Worm (Caenorhabditis elegans): Measurements from ENCODE around the gene C02F5.2.

ce11 chrIII:8263377-8263776 lies 14.0 kb downstream of the C02F5.2 start, which contains the start of gene col-91:
- no peak for TF ChIP-seq C16A3.4 (tag; optimal IDR thresholded peaks at IDR 0.05)
- TF ChIP-seq Y116A8C.19 (tag; optimal IDR thresholded peaks at IDR 0.05; ENCODE audit: borderline replicate concordance) = no peak
- no peak for TF ChIP-seq unc-62 (GFP tag; optimal IDR thresholded peaks at IDR 0.05)
- no peak for TF ChIP-seq ama-1 (optimal IDR thresholded peaks at IDR 0.05)
- no peak for TF ChIP-seq zag-1 (tag; optimal IDR thresholded peaks at IDR 0.05)
- TF ChIP-seq snpc-4 (tag; optimal IDR thresholded peaks at IDR 0.05) = no peak
- TF ChIP-seq C04F5.9 (tag; optimal IDR thresholded peaks at IDR 0.05) = no peak
- TF ChIP-seq lsy-2 (tag; optimal IDR thresholded peaks at IDR 0.05) = no peak
- TF ChIP-seq grh-1 (GFP tag; IDR thresholded peaks at IDR 0.05) = no peak
